Worm (Caenorhabditis elegans): ENCODE data around the gene Y55F3AM.13.

DNA sequence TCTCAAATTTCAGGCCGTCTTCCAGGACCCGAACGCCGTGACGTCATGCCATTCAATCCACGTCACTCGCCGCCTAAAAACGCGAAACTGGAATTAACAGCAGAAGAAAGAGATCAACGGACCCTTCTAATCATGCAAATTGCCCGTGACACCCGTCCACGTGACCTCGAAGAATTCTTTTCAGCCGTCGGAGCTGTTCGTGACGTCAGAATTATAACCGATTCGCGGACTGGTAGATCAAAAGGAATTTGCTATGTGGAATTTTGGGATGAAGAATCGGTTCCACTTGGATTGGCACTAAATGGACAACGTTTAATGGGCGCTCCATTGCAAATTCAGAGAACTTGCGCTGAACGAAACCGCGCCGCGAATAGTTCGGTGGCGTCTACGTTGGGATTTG is 40.7 kb downstream of the Y55F3AM.13 start:
- TF ChIP-seq W03F9.2 (tag; optimal IDR thresholded peaks at IDR 0.05) (no peak), dao-5 (tag; optimal IDR thresholded peaks at IDR 0.05) (no peak)
